Fruit fly (Drosophila melanogaster): ENCODE results near the gene TotF.
A peak's percentile ranks its signal among the peaks of the same experiment; 100 is the strongest.

TotF gene

DNA sequence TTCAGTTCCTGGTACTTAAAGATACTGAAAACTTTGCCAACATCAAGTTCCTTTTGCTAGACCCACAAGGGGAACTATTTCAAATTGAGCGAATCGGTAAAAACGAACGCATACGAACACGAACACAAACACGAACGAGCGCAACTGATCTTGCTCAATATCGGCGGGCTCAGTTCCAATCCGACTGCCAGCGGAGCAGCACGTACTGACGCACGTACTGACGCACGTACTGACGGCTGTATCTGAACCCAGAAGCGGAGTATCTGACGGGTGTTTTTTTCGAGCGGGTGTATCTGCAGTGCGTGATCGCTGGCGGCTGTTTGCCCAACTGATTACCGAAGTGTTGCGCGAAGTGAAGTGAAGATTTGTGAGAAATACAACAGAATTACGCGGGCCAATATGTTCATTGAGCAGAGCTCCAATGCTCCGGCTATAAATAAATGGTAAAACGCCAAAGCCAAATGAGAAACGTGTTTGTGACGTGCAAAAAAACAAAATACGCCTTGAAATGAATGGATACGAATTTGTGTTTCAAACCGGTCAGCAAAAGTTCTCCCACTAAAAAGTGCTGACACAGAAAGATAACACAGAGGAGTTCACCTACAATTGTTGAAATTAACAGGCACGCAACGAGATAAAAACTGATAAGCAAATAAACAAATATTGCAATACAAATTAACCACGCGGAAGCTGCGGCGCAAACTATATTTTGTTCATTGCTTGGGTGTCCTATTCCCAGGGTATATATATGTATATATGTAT is 23.1 kb upstream of the TotF start (continued):
- TF ChIP-seq CG14050 (GFP tag; IDR thresholded peaks at IDR 0.05) = 0 out of 3 replicates have a peak, but pooled peaks have one; percentile 21
- TF ChIP-seq Lim3 (GFP tag; IDR thresholded peaks at IDR 0.05) = no peak
- TF ChIP-seq scrt (GFP tag; optimal IDR thresholded peaks at IDR 0.05) = peak; percentile 16
- TF ChIP-seq NK7.1 (GFP tag; optimal IDR thresholded peaks at IDR 0.05) = no peak
- TF ChIP-seq bab2 (GFP tag; optimal IDR thresholded peaks at IDR 0.05) = no peak
- TF ChIP-seq CG7556 (GFP tag; optimal IDR thresholded peaks at IDR 0.05) = no peak
- 0 out of 2 replicates have a peak, but pooled peaks have one; percentile 14 for TF ChIP-seq dimm (GFP tag; IDR thresholded peaks at IDR 0.05)
- peak; percentile 20 for TF ChIP-seq Xbp1 (GFP tag; optimal IDR thresholded peaks at IDR 0.05)
- TF ChIP-seq Awh (GFP tag; IDR thresholded peaks at IDR 0.05) = no peak
- TF ChIP-seq Dll (GFP tag; IDR thresholded peaks at IDR 0.05; ENCODE audit: partially characterized antibody) = no peak
- TF ChIP-seq Aef1 (GFP tag; IDR thresholded peaks at IDR 0.05) = no peak
- TF ChIP-seq bcd (GFP tag; optimal IDR thresholded peaks at IDR 0.05) = no peak
- TF ChIP-seq slou (GFP tag; optimal IDR thresholded peaks at IDR 0.05) = no peak
- no peak for TF ChIP-seq tll (GFP tag; optimal IDR thresholded peaks at IDR 0.05)
- peak; percentile 87 for TF ChIP-seq Med (GFP tag)
- TF ChIP-seq ewg (GFP tag; optimal IDR thresholded peaks at IDR 0.05) = no peak
- TF ChIP-seq CG15479 (GFP tag; optimal IDR thresholded peaks at IDR 0.05) = peak; percentile 18
- peak; percentile 92 for TF ChIP-seq CG2199 (GFP tag; IDR thresholded peaks at IDR 0.05)
- no peak for TF ChIP-seq CG10267 (tag; optimal IDR thresholded peaks at IDR 0.05)
- no peak for TF ChIP-seq unpg (GFP tag; optimal IDR thresholded peaks at IDR 0.05)
- TF ChIP-seq inv (GFP tag; IDR thresholded peaks at IDR 0.05; ENCODE audit: partially characterized antibody) = no peak
- no peak for TF ChIP-seq lov (optimal IDR thresholded peaks at IDR 0.05)
- 0 out of 3 replicates have a peak, but pooled peaks have one; percentile 34 for TF ChIP-seq lov (GFP tag; IDR thresholded peaks at IDR 0.05)
- peak; percentile 7 for TF ChIP-seq Nf-YC (tag; optimal IDR thresholded peaks at IDR 0.05)
- no peak for TF ChIP-seq crp (GFP tag; optimal IDR thresholded peaks at IDR 0.05)
- TF ChIP-seq Dad (GFP tag; optimal IDR thresholded peaks at IDR 0.05) = peak; percentile 39
- peak; percentile 34 for TF ChIP-seq CG8924 (tag; optimal IDR thresholded peaks at IDR 0.05)
- peak; percentile 85 for TF ChIP-seq sens (GFP tag)
- TF ChIP-seq CG2202 (tag; optimal IDR thresholded peaks at IDR 0.05) = no peak
- no peak for TF ChIP-seq crc (GFP tag; optimal IDR thresholded peaks at IDR 0.05)
- no peak for TF ChIP-seq Doc3 (GFP tag; IDR thresholded peaks at IDR 0.05; ENCODE audit: partially characterized antibody)
- TF ChIP-seq CG11085 (GFP tag; IDR thresholded peaks at IDR 0.05) = no peak
- peak; percentile 4 for TF ChIP-seq CG1529 (GFP tag; optimal IDR thresholded peaks at IDR 0.05)
- no peak for TF ChIP-seq h (optimal IDR thresholded peaks at IDR 0.05)
- TF ChIP-seq CG1647 (GFP tag; optimal IDR thresholded peaks at IDR 0.05) = no peak
- no peak for TF ChIP-seq Spps (tag; optimal IDR thresholded peaks at IDR 0.05)
- no peak for TF ChIP-seq CG11723 (GFP tag; optimal IDR thresholded peaks at IDR 0.05)
- TF ChIP-seq CG18599 (GFP tag; optimal IDR thresholded peaks at IDR 0.05) = no peak
- TF ChIP-seq ERR (GFP tag; optimal IDR thresholded peaks at IDR 0.05) = peak; percentile 10
- peak; percentile 17 for TF ChIP-seq exex (tag; optimal IDR thresholded peaks at IDR 0.05)
- TF ChIP-seq Trl (optimal IDR thresholded peaks at IDR 0.05) = peak in 1 of 2 experiments; percentile 24
- peak; percentile 9 for TF ChIP-seq Trl (GFP tag; optimal IDR thresholded peaks at IDR 0.05)
- TF ChIP-seq chif (GFP tag; optimal IDR thresholded peaks at IDR 0.05) = no peak
- no peak for TF ChIP-seq mam (GFP tag; optimal IDR thresholded peaks at IDR 0.05)
- TF ChIP-seq MESR4 (GFP tag; optimal IDR thresholded peaks at IDR 0.05) = peak; percentile 1
- peak; percentile 32 for TF ChIP-seq CG17385 (GFP tag; optimal IDR thresholded peaks at IDR 0.05)
- TF ChIP-seq fd102C (GFP tag; optimal IDR thresholded peaks at IDR 0.05) = no peak
- peak; percentile 49; the same call in 1 of the 3 replicates for TF ChIP-seq so (GFP tag; IDR thresholded peaks at IDR 0.05)
- TF ChIP-seq gfzf (GFP tag; optimal IDR thresholded peaks at IDR 0.05) = no peak
- peak; percentile 77 for TF ChIP-seq CG6791 (GFP tag; IDR thresholded peaks at IDR 0.05; ENCODE audit: partially characterized antibody)

Measured in whole organism, embryonic.